Worm (Caenorhabditis elegans) whole organism, midembryonic: ENCODE data around the gene rsu-1.
A peak's percentile ranks its signal among the peaks of the same experiment; 100 is the strongest.

ENCODE experiments used
- flt-1 ChIP-seq: fragments of 200-800 bp; sonication (Bioruptor generic); IDR thresholded peaks from 2 replicates; pipeline ENCODE4 v1.3.6; 2022; ENCODE audit warnings: missing genetic modification characterization, missing compliant biosample characterization
- med-1 ChIP-seq: sonication (generic microtip); optimal IDR thresholded peaks from 2 replicates; lab custom pipeline; 2017; ENCODE audit warnings: missing genetic modification characterization, mild to moderate bottlenecking, missing compliant biosample characterization, antibody characterized with exemption, missing genetic modification reagents; ENCODE audit not compliant: insufficient read depth
- ref-1 ChIP-seq: fragments of 200-800 bp; sonication (Bioruptor generic); conservative IDR thresholded peaks from 2 replicates; pipeline ENCODE4 v1.3.6; 2022; ENCODE audit warnings: missing genetic modification reagents, missing genetic modification characterization, missing compliant biosample characterization
- tab-1 ChIP-seq: fragments of 200-800 bp; sonication (Bioruptor generic); IDR thresholded peaks from 2 replicates; pipeline ENCODE4 v1.3.6; 2022; ENCODE audit warnings: missing genetic modification characterization, missing compliant biosample characterization
- ztf-23 ChIP-seq: fragments of 200-800 bp; sonication (Bioruptor generic); IDR thresholded peaks from 2 replicates; pipeline ENCODE4 v1.3.6; 2022; ENCODE audit warnings: missing genetic modification reagents, missing genetic modification characterization, missing compliant biosample characterization

DNA sequence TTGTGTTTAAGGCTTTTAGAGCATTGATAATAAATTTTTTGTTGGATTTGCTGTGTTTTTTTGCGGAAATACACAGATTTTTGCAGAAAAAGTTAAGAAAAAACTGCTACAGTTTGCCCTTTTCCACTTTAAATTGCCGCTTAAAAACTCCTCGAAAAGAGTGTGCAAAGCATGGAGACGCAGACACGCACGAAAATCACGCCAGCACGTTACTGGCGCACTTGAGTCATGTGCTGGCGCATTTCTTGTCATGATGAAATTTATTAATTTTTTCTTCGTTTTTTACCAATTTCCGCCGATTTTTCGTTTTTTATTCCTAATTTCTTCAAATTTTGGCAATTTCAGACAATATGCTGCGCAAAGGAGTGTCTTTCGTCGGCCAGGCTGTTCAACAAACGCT lies 11.7 kb upstream of the rsu-1 start, which contains the start of gene C34C12.8:
- TF ChIP-seq ref-1 (GFP tag; lab: Robert Waterston, UW), result no peak
- peak; percentile 70; the same call in 1 of the 2 replicates for TF ChIP-seq flt-1
- TF ChIP-seq ztf-23, result peak; percentile 66; the same call in 1 of the 2 replicates
- TF ChIP-seq tab-1 (GFP tag; lab: Robert Waterston, UW), result no peak
- TF ChIP-seq med-1 (GFP tag; lab: Kevin White, UChicago), result no peak
